Worm (Caenorhabditis elegans) whole organism, L4 larva: ENCODE results near the gene lmp-2.

Experiments used
- F10B5.3 ChIP-seq: sonication (generic microtip); optimal IDR thresholded peaks from 2 replicates; lab custom pipeline; 2016; ENCODE audit warnings: mild to moderate bottlenecking, missing genetic modification characterization, missing compliant biosample characterization
- F26F4.8 ChIP-seq: fragments of 200-800 bp; sonication (Bioruptor generic); conservative IDR thresholded peaks from 2 replicates; pipeline ENCODE4 v1.3.6; 2022; ENCODE audit warnings: missing genetic modification characterization, missing compliant biosample characterization
- F49E8.2 ChIP-seq: sonication (generic microtip); optimal IDR thresholded peaks from 2 replicates; lab custom pipeline; 2016; ENCODE audit warnings: missing compliant biosample characterization, mild to moderate bottlenecking, missing genetic modification characterization, borderline replicate concordance
- R02D3.7 ChIP-seq: fragments of 150-350 bp; sonication (generic microtip); optimal IDR thresholded peaks from 3 replicates; lab custom pipeline; 2014; ENCODE audit warnings: missing biosample characterization, missing genetic modification characterization
- T26A8.4 ChIP-seq: fragments of 200-800 bp; sonication (Bioruptor generic); IDR thresholded peaks from 2 replicates; pipeline ENCODE4 v1.3.6; 2022; ENCODE audit warnings: missing genetic modification characterization, missing compliant biosample characterization
- Y5F2A.4 ChIP-seq: fragments of 200-800 bp; sonication (Bioruptor generic); optimal IDR thresholded peaks from 2 replicates; lab custom pipeline; 2018; ENCODE audit warnings: mild to moderate bottlenecking, missing genetic modification characterization, missing compliant biosample characterization
- ZK337.2 ChIP-seq: fragments of 200-800 bp; sonication (Bioruptor generic); IDR thresholded peaks from 2 replicates; pipeline ENCODE4 v1.3.6; 2022; ENCODE audit warnings: missing genetic modification reagents, missing genetic modification characterization, missing compliant biosample characterization
- ZK546.5 ChIP-seq, 2 experiments: sonication (generic microtip); optimal IDR thresholded peaks; 2 replicates each; lab custom pipeline; 2017; ENCODE audit warnings: missing biosample characterization in 2 of 2, missing genetic modification characterization in 2 of 2
- ama-1 ChIP-seq: fragments of 150-350 bp; optimal IDR thresholded peaks from 2 replicates; lab custom pipeline; 2014; ENCODE audit warnings: inconsistent platforms, mixed read lengths
- arid-1 ChIP-seq: fragments of 200-800 bp; sonication (Bioruptor generic); conservative IDR thresholded peaks from 2 replicates; pipeline ENCODE4 v1.3.6; 2022; ENCODE audit warnings: missing genetic modification reagents, missing genetic modification characterization, missing compliant biosample characterization
- ceh-28 ChIP-seq: fragments of 150-350 bp; optimal IDR thresholded peaks from 2 replicates; lab custom pipeline; 2014; ENCODE audit warnings: missing biosample characterization, missing genetic modification reagents, missing genetic modification characterization
- ceh-32 ChIP-seq: sonication (generic microtip); optimal IDR thresholded peaks from 2 replicates; lab custom pipeline; 2016; ENCODE audit warnings: mild to moderate bottlenecking, missing genetic modification characterization, missing compliant biosample characterization; ENCODE audit not compliant: poor library complexity
- ceh-44 ChIP-seq: fragments of 200-800 bp; sonication (Bioruptor generic); IDR thresholded peaks from 2 replicates; pipeline ENCODE4 v1.3.6; 2022; ENCODE audit warnings: missing genetic modification reagents, missing genetic modification characterization, missing compliant biosample characterization
- ceh-62 ChIP-seq: sonication (generic microtip); optimal IDR thresholded peaks from 2 replicates; lab custom pipeline; 2017; ENCODE audit warnings: missing biosample characterization, missing genetic modification characterization
- cey-2 ChIP-seq: sonication (generic microtip); optimal IDR thresholded peaks from 3 replicates; lab custom pipeline; 2017; ENCODE audit warnings: missing genetic modification characterization, mild to moderate bottlenecking, missing compliant biosample characterization, antibody characterized with exemption, borderline replicate concordance; ENCODE audit not compliant: insufficient read depth
- daf-12 ChIP-seq: fragments of 150-350 bp; optimal IDR thresholded peaks from 2 replicates; lab custom pipeline; 2014; ENCODE audit warnings: missing biosample characterization, missing genetic modification reagents, missing genetic modification characterization
- daf-16 ChIP-seq, 3 experiments: sonication (generic microtip); optimal IDR thresholded peaks; 2 replicates each; lab custom pipeline; 2016 to 2017; ENCODE audit warnings: missing genetic modification characterization in 3 of 3, missing genetic modification reagents in 3 of 3, mild to moderate bottlenecking in 2 of 3, missing compliant biosample characterization in 2 of 3, missing biosample characterization in 1 of 3, moderate library complexity in 1 of 3
- dmd-8 ChIP-seq: fragments of 200-800 bp; sonication (Bioruptor generic); IDR thresholded peaks from 2 replicates; pipeline ENCODE4 v1.3.6; 2022; ENCODE audit warnings: missing genetic modification characterization, missing compliant biosample characterization
- egl-27 ChIP-seq: sonication (generic microtip); optimal IDR thresholded peaks from 3 replicates; lab custom pipeline; 2017; ENCODE audit warnings: missing biosample characterization, missing genetic modification reagents, missing genetic modification characterization
- egl-43 ChIP-seq: fragments of 200-800 bp; sonication (Bioruptor generic); IDR thresholded peaks from 2 replicates; pipeline ENCODE4 v1.3.6; 2022; ENCODE audit warnings: missing genetic modification reagents, missing genetic modification characterization, missing compliant biosample characterization
- fkh-10 ChIP-seq: fragments of 150-350 bp; optimal IDR thresholded peaks from 2 replicates; lab custom pipeline; 2014; ENCODE audit warnings: missing biosample characterization, missing genetic modification reagents, missing genetic modification characterization
- fos-1 ChIP-seq: fragments of 150-350 bp; optimal IDR thresholded peaks from 2 replicates; lab custom pipeline; 2014; ENCODE audit warnings: missing biosample characterization, missing genetic modification characterization
- gei-8 ChIP-seq: fragments of 200-800 bp; sonication (Bioruptor generic); optimal IDR thresholded peaks from 2 replicates; lab custom pipeline; 2018; ENCODE audit warnings: mild to moderate bottlenecking, missing genetic modification characterization, missing compliant biosample characterization
- lim-7 ChIP-seq: fragments of 200-800 bp; sonication (Bioruptor generic); IDR thresholded peaks from 2 replicates; pipeline ENCODE4 v1.3.6; 2022; ENCODE audit warnings: missing genetic modification characterization, missing compliant biosample characterization
- lin-13 ChIP-seq: fragments of 150-350 bp; optimal IDR thresholded peaks from 2 replicates; lab custom pipeline; 2014; ENCODE audit warnings: missing biosample characterization, missing genetic modification reagents, missing genetic modification characterization
- lin-38 ChIP-seq: fragments of 200-800 bp; sonication (Bioruptor generic); IDR thresholded peaks from 2 replicates; pipeline ENCODE4 v1.3.6; 2022; ENCODE audit warnings: missing genetic modification reagents, missing genetic modification characterization, missing compliant biosample characterization
- mdl-1 ChIP-seq, 2 experiments: fragments of 150-350 bp in 1 of 2; sonication (generic microtip) in 1 of 2; optimal IDR thresholded peaks; 2 replicates each; lab custom pipeline; 2014 to 2017; ENCODE audit warnings: missing biosample characterization in 2 of 2, missing genetic modification characterization in 2 of 2
- mep-1 ChIP-seq: fragments of 150-350 bp; sonication (generic microtip); optimal IDR thresholded peaks from 3 replicates; lab custom pipeline; 2014; ENCODE audit warnings: missing biosample characterization, missing genetic modification characterization
- mes-2 ChIP-seq: sonication (generic microtip); optimal IDR thresholded peaks from 2 replicates; lab custom pipeline; 2016; ENCODE audit warnings: missing genotype, mild to moderate bottlenecking, missing genetic modification characterization, missing compliant biosample characterization; ENCODE audit not compliant: poor library complexity, severe bottlenecking
- mxl-2 ChIP-seq: fragments of 200-800 bp; sonication (Bioruptor generic); conservative IDR thresholded peaks from 2 replicates; pipeline ENCODE4 v1.3.6; 2022; ENCODE audit warnings: missing genetic modification reagents, missing genetic modification characterization, missing compliant biosample characterization
- mxl-3 ChIP-seq: fragments of 200-800 bp; sonication (Bioruptor generic); optimal IDR thresholded peaks from 2 replicates; lab custom pipeline; 2018; ENCODE audit warnings: mild to moderate bottlenecking, missing genetic modification characterization, missing compliant biosample characterization
- nhr-10 ChIP-seq: fragments of 150-350 bp; optimal IDR thresholded peaks from 2 replicates; lab custom pipeline; 2014; ENCODE audit warnings: missing biosample characterization, missing genetic modification characterization
- nhr-11 ChIP-seq: fragments of 150-350 bp; optimal IDR thresholded peaks from 2 replicates; lab custom pipeline; 2014; ENCODE audit warnings: missing biosample characterization, missing genetic modification characterization
- nhr-25 ChIP-seq: sonication (generic microtip); optimal IDR thresholded peaks from 2 replicates; lab custom pipeline; 2017; ENCODE audit warnings: missing genetic modification characterization, mild to moderate bottlenecking, missing compliant biosample characterization, antibody characterized with exemption, moderate library complexity, borderline replicate concordance; ENCODE audit not compliant: insufficient read depth
- nhr-28 ChIP-seq: fragments of 150-350 bp; optimal IDR thresholded peaks from 2 replicates; lab custom pipeline; 2014; ENCODE audit warnings: missing biosample characterization, missing genetic modification characterization
- nhr-42 ChIP-seq: fragments of 200-800 bp; sonication (Bioruptor generic); IDR thresholded peaks from 2 replicates; pipeline ENCODE4 v1.3.6; 2022; ENCODE audit warnings: missing genetic modification characterization, missing compliant biosample characterization
- nhr-48 ChIP-seq: sonication (generic microtip); optimal IDR thresholded peaks from 2 replicates; lab custom pipeline; 2016; ENCODE audit warnings: mild to moderate bottlenecking, missing genetic modification characterization, missing compliant biosample characterization
- nhr-6 ChIP-seq: fragments of 150-350 bp; optimal IDR thresholded peaks from 2 replicates; lab custom pipeline; 2014; ENCODE audit warnings: missing biosample characterization, missing genetic modification characterization
- php-3 ChIP-seq: fragments of 200-800 bp; sonication (Bioruptor generic); IDR thresholded peaks from 2 replicates; pipeline ENCODE4 v1.3.6; 2022; ENCODE audit warnings: missing genetic modification reagents, missing genetic modification characterization, missing compliant biosample characterization
- sdz-12 ChIP-seq: fragments of 200-800 bp; sonication (Bioruptor generic); optimal IDR thresholded peaks from 2 replicates; lab custom pipeline; 2018; ENCODE audit warnings: mild to moderate bottlenecking, missing genetic modification characterization, missing compliant biosample characterization
- set-16 ChIP-seq: fragments of 200-800 bp; sonication (Bioruptor generic); IDR thresholded peaks from 2 replicates; pipeline ENCODE4 v1.3.6; 2022; ENCODE audit warnings: missing genetic modification reagents, missing genetic modification characterization, missing compliant biosample characterization
- snpc-1.2 ChIP-seq: fragments of 200-800 bp; sonication (Bioruptor generic); IDR thresholded peaks from 2 replicates; pipeline ENCODE4 v1.3.6; 2022; ENCODE audit warnings: missing genetic modification reagents, missing genetic modification characterization, missing compliant biosample characterization
- spr-1 ChIP-seq: sonication (generic microtip); optimal IDR thresholded peaks from 2 replicates; lab custom pipeline; 2016; ENCODE audit warnings: mild to moderate bottlenecking, missing genetic modification characterization, missing compliant biosample characterization
- spr-3 ChIP-seq: fragments of 200-800 bp; sonication (Bioruptor generic); optimal IDR thresholded peaks from 2 replicates; lab custom pipeline; 2018; ENCODE audit warnings: mild to moderate bottlenecking, missing genetic modification characterization, missing compliant biosample characterization
- tra-1 ChIP-seq: fragments of 200-800 bp; sonication (Bioruptor generic); IDR thresholded peaks from 2 replicates; pipeline ENCODE4 v1.3.6; 2022; ENCODE audit warnings: missing genetic modification reagents, missing genetic modification characterization, missing compliant biosample characterization
- unc-130 ChIP-seq: sonication (generic microtip); optimal IDR thresholded peaks from 2 replicates; lab custom pipeline; 2016; ENCODE audit warnings: missing genetic modification reagents, missing genetic modification characterization, missing compliant biosample characterization
- unc-39 ChIP-seq: sonication (generic microtip); optimal IDR thresholded peaks from 2 replicates; lab custom pipeline; 2017; ENCODE audit warnings: missing biosample characterization, missing genetic modification characterization
- unc-62 ChIP-seq, 3 experiments: fragments of 150-350 bp in 1 of 3; sonication (generic microtip); optimal IDR thresholded peaks in 2 of 3; peaks in 1 of 3; 1 replicate in 1 of 3; 2 replicates in 2 of 3; lab custom pipeline; 2014 to 2017; ENCODE audit warnings: missing biosample characterization in 3 of 3, missing genetic modification characterization in 3 of 3, missing genetic modification reagents in 3 of 3, missing genotype in 1 of 3
- vab-7 ChIP-seq: fragments of 200-800 bp; sonication (Bioruptor generic); IDR thresholded peaks from 2 replicates; pipeline ENCODE4 v1.3.6; 2022; ENCODE audit warnings: missing genetic modification reagents, missing genetic modification characterization, missing compliant biosample characterization
- zag-1 ChIP-seq: fragments of 150-350 bp; optimal IDR thresholded peaks from 2 replicates; lab custom pipeline; 2014; ENCODE audit warnings: missing biosample characterization, missing genetic modification characterization

lmp-2 gene

ce11 chrX:1093154-1093553 lies 32.3 kb upstream of the lmp-2 start (continued):
- TF ChIP-seq egl-43 (GFP tag; lab: Robert Waterston, UW) (peak; percentile 87), ama-1 (lab: Kevin White, UChicago) (peak; percentile 63), mxl-3 (GFP tag; lab: Kevin White, UChicago) (peak; percentile 97), ceh-62 (tag; lab: Kevin White, UChicago) (no peak), F10B5.3 (tag; lab: Kevin White, UChicago) (peak; percentile 44), set-16 (GFP tag; lab: Robert Waterston, UW) (peak; percentile 60), ceh-28 (tag; lab: Kevin White, UChicago) (peak; percentile 40), fkh-10 (GFP tag; lab: Kevin White, UChicago) (peak; percentile 95), mep-1 (tag; lab: Kevin White, UChicago) (peak; percentile 97), sdz-12 (no peak), ceh-32 (tag; lab: Kevin White, UChicago) (no peak), nhr-25 (peak; percentile 46), ceh-44 (GFP tag; lab: Robert Waterston, UW) (no peak), lin-13 (peak; percentile 87), daf-16 (GFP tag; optimal IDR thresholded peaks at IDR 0.05; lab: Kevin White, UChicago) (peak; percentile 69 to 90), daf-16 (tag; optimal IDR thresholded peaks at IDR 0.05; lab: Kevin White, UChicago) (peak; percentile 96), egl-27 (no peak), nhr-10 (peak; percentile 83), nhr-42 (0 out of 2 replicates have a peak, but pooled peaks have one; percentile 54), zag-1 (tag; lab: Kevin White, UChicago) (no peak), dmd-8 (GFP tag; lab: Robert Waterston, UW) (no peak), lin-38 (GFP tag; lab: Robert Waterston, UW) (peak; percentile 67), tra-1 (peak; percentile 95), F26F4.8 (GFP tag; lab: Robert Waterston, UW) (no peak), lim-7 (GFP tag; lab: Robert Waterston, UW) (no peak), gei-8 (GFP tag; lab: Kevin White, UChicago) (peak; percentile 65), cey-2 (tag; lab: Kevin White, UChicago) (peak; percentile 43), F49E8.2 (tag; lab: Kevin White, UChicago) (no peak), vab-7 (peak; percentile 38; the same call in 1 of the 2 replicates), fos-1 (no peak), spr-1 (tag; lab: Kevin White, UChicago) (peak; percentile 84), arid-1 (peak; percentile 89), nhr-28 (tag; lab: Kevin White, UChicago) (peak; percentile 95), daf-12 (tag; lab: Kevin White, UChicago) (no peak), unc-62 (GFP tag; optimal IDR thresholded peaks at IDR 0.05 in 1 of 2; lab: Kevin White, UChicago) (peak; percentile 26 to 100), unc-62 (tag; optimal IDR thresholded peaks at IDR 0.05; lab: Kevin White, UChicago) (no peak), Y5F2A.4 (GFP tag; lab: Kevin White, UChicago) (no peak), ZK546.5 (tag; optimal IDR thresholded peaks at IDR 0.05; lab: Kevin White, UChicago) (no peak), unc-39 (no peak), ZK337.2 (GFP tag; lab: Robert Waterston, UW) (no peak), mes-2 (tag; lab: Kevin White, UChicago) (peak; percentile 91), spr-3 (GFP tag; lab: Kevin White, UChicago) (peak; percentile 60), snpc-1.2 (GFP tag; lab: Robert Waterston, UW) (no peak), nhr-6 (tag; lab: Kevin White, UChicago) (peak; percentile 95), mdl-1 (tag; optimal IDR thresholded peaks at IDR 0.05; lab: Kevin White, UChicago) (peak; percentile 98 to 100), unc-130 (GFP tag; lab: Kevin White, UChicago) (no peak), php-3 (GFP tag; lab: Robert Waterston, UW) (peak; percentile 75), mxl-2 (0 out of 2 replicates have a peak, but pooled peaks have one; percentile 52), R02D3.7 (tag; lab: Kevin White, UChicago) (no peak), nhr-48 (peak; percentile 91), T26A8.4 (GFP tag; lab: Robert Waterston, UW) (peak; percentile 85), nhr-11 (tag; lab: Kevin White, UChicago) (peak; percentile 97)
